Worm (Caenorhabditis elegans) whole organism, L2 larva: ENCODE measurements around the gene pqn-22.

Source experiments
- C34F6.9 ChIP-seq: fragments of 150-350 bp; optimal IDR thresholded peaks from 2 replicates; lab custom pipeline; 2014; ENCODE audit warnings: missing biosample characterization, missing genetic modification characterization
- F13H6.1 ChIP-seq: sonication (generic microtip); optimal IDR thresholded peaks from 2 replicates; lab custom pipeline; 2016; ENCODE audit warnings: missing genetic modification characterization, missing compliant biosample characterization
- Y55F3AM.14 ChIP-seq: fragments of 200-800 bp; sonication (Bioruptor generic); optimal IDR thresholded peaks from 2 replicates; lab custom pipeline; 2018; ENCODE audit warnings: mild to moderate bottlenecking, missing genetic modification characterization, missing compliant biosample characterization
- ZK546.5 ChIP-seq: sonication (generic microtip); optimal IDR thresholded peaks from 2 replicates; lab custom pipeline; 2017; ENCODE audit warnings: missing biosample characterization, missing genetic modification characterization
- aly-2 ChIP-seq: fragments of 150-350 bp; optimal IDR thresholded peaks from 2 replicates; lab custom pipeline; 2014; ENCODE audit warnings: missing biosample characterization, missing genetic modification characterization
- crh-2 ChIP-seq: sonication (generic microtip); optimal IDR thresholded peaks from 2 replicates; lab custom pipeline; 2017; ENCODE audit warnings: missing biosample characterization, missing genetic modification characterization
- dmd-4 ChIP-seq: sonication (generic microtip); optimal IDR thresholded peaks from 2 replicates; lab custom pipeline; 2017; ENCODE audit warnings: missing biosample characterization, missing genetic modification characterization
- egl-27 ChIP-seq: sonication (generic microtip); optimal IDR thresholded peaks from 3 replicates; lab custom pipeline; 2017; ENCODE audit warnings: missing biosample characterization, missing genetic modification reagents, missing genetic modification characterization
- elt-1 ChIP-seq: fragments of 150-350 bp; optimal IDR thresholded peaks from 2 replicates; lab custom pipeline; 2014; ENCODE audit warnings: missing biosample characterization, missing genetic modification characterization
- fos-1 ChIP-seq: fragments of 150-350 bp; optimal IDR thresholded peaks from 2 replicates; lab custom pipeline; 2014; ENCODE audit warnings: missing biosample characterization, missing genetic modification characterization
- gmeb-1 ChIP-seq: fragments of 150-350 bp; optimal IDR thresholded peaks from 2 replicates; lab custom pipeline; 2014; ENCODE audit warnings: missing biosample characterization, missing genetic modification characterization
- lin-13 ChIP-seq: fragments of 150-350 bp; optimal IDR thresholded peaks from 2 replicates; lab custom pipeline; 2014; ENCODE audit warnings: missing biosample characterization, missing genetic modification reagents, missing genetic modification characterization
- lin-39 ChIP-seq: fragments of 150-350 bp; optimal IDR thresholded peaks from 2 replicates; lab custom pipeline; 2014; ENCODE audit warnings: missing biosample characterization, missing genetic modification reagents, missing genetic modification characterization
- lsy-2 ChIP-seq, 2 experiments: fragments of 150-350 bp in 1 of 2; sonication (generic microtip) in 1 of 2; optimal IDR thresholded peaks; 2 replicates each; lab custom pipeline; 2014 to 2017; ENCODE audit warnings: missing biosample characterization in 2 of 2, missing genetic modification characterization in 2 of 2
- mab-5 ChIP-seq: fragments of 150-350 bp; optimal IDR thresholded peaks from 2 replicates; lab custom pipeline; 2014; ENCODE audit warnings: missing biosample characterization, missing genetic modification characterization
- mdl-1 ChIP-seq, 2 experiments: fragments of 150-350 bp in 1 of 2; sonication (generic microtip) in 1 of 2; optimal IDR thresholded peaks; 2 replicates each; lab custom pipeline; 2017; ENCODE audit warnings: missing biosample characterization in 2 of 2, missing genetic modification characterization in 2 of 2
- nhr-12 ChIP-seq: fragments of 150-350 bp; optimal IDR thresholded peaks from 2 replicates; lab custom pipeline; 2014; ENCODE audit warnings: missing biosample characterization, missing genetic modification characterization
- nhr-23 ChIP-seq: fragments of 150-350 bp; optimal IDR thresholded peaks from 2 replicates; lab custom pipeline; 2014; ENCODE audit warnings: missing biosample characterization, missing genetic modification reagents, missing genetic modification characterization
- nhr-25 ChIP-seq: fragments of 150-350 bp; sonication (generic microtip); optimal IDR thresholded peaks from 3 replicates; lab custom pipeline; 2014; ENCODE audit warnings: missing biosample characterization, missing genetic modification characterization
- nhr-6 ChIP-seq: fragments of 150-350 bp; optimal IDR thresholded peaks from 2 replicates; lab custom pipeline; 2014; ENCODE audit warnings: missing biosample characterization, missing genetic modification characterization
- nhr-77 ChIP-seq: fragments of 150-350 bp; optimal IDR thresholded peaks from 2 replicates; lab custom pipeline; 2014; ENCODE audit warnings: missing biosample characterization, missing genetic modification characterization
- peb-1 ChIP-seq: fragments of 150-350 bp; optimal IDR thresholded peaks from 2 replicates; lab custom pipeline; 2014; ENCODE audit warnings: missing biosample characterization, missing genetic modification characterization
- skn-1 ChIP-seq: sonication (generic microtip); optimal IDR thresholded peaks from 2 replicates; lab custom pipeline; 2017; ENCODE audit warnings: missing biosample characterization, missing genetic modification characterization
- sma-3 ChIP-seq: sonication (generic microtip); optimal IDR thresholded peaks from 2 replicates; lab custom pipeline; 2016; ENCODE audit warnings: missing genetic modification reagents, missing genetic modification characterization, missing compliant biosample characterization
- sma-9 ChIP-seq, 2 experiments: fragments of 150-350 bp in 1 of 2; sonication (generic microtip) in 1 of 2; optimal IDR thresholded peaks; 2 replicates each; lab custom pipeline; 2014 to 2016; ENCODE audit warnings: missing genetic modification characterization in 2 of 2, mild to moderate bottlenecking in 1 of 2, missing biosample characterization in 1 of 2, missing compliant biosample characterization in 1 of 2, missing genetic modification reagents in 1 of 2, moderate library complexity in 1 of 2
- snpc-4 ChIP-seq: fragments of 150-350 bp; optimal IDR thresholded peaks from 2 replicates; lab custom pipeline; 2014; ENCODE audit warnings: missing biosample characterization, missing genetic modification characterization
- unc-62 ChIP-seq: fragments of 150-350 bp; optimal IDR thresholded peaks from 2 replicates; lab custom pipeline; 2014; ENCODE audit warnings: missing biosample characterization, missing genetic modification reagents, missing genetic modification characterization
- zag-1 ChIP-seq: fragments of 150-350 bp; optimal IDR thresholded peaks from 2 replicates; lab custom pipeline; 2014; ENCODE audit warnings: missing biosample characterization, missing genetic modification characterization
- ztf-1 ChIP-seq: fragments of 200-800 bp; sonication (Bioruptor generic); conservative IDR thresholded peaks from 2 replicates; pipeline ENCODE4 v1.3.6; 2022; ENCODE audit warnings: missing genetic modification characterization, missing compliant biosample characterization
- ztf-11 ChIP-seq: sonication (generic microtip); optimal IDR thresholded peaks from 2 replicates; lab custom pipeline; 2017; ENCODE audit warnings: missing biosample characterization, missing genetic modification characterization
- ztf-4 ChIP-seq: fragments of 150-350 bp; optimal IDR thresholded peaks from 2 replicates; lab custom pipeline; 2014; ENCODE audit warnings: missing biosample characterization, missing genetic modification characterization

Gene pqn-22

DNA sequence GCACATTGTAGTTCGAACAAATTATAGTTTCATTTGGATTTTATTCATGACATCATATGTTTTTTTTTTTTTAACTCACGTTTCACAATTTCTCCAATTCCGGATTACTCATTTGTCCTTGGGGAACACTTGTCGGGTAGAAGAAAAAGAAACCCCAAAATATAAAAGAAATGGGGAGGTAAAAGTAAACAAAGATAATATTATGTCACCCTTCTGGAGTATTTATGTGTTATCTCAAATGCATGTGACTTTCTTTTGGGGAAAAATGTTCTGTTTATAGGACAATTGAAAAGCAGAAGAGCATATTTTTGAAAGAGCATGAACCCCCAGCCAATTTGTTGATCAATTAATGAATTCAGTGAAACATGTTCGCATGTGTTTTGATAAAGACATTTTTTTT lies 18.4 kb upstream of the pqn-22 start:
- TF ChIP-seq peb-1 (tag; lab: Kevin White, UChicago) = no peak
- TF ChIP-seq crh-2 (tag; lab: Kevin White, UChicago) = peak; percentile 2

DNA sequence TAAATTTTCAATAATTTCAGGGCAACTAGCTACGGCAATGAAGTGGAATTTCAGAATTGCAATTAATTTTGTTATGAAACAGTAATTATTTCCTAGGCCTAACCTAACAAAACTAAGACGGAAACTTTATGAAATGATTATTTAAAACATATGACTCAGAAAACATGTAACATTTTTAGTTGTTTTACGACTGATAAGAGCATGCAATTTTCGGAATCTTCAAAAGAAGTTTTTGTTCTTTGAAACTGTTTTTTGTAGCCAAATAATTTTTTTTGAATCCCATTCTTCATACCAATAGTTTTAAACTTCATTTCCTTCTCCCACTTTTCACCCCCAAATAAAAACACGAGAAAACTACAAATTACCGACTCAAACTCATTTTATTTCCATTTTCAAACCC lies 15.6 kb upstream of the pqn-22 start:
- TF ChIP-seq ZK546.5 (tag; lab: Kevin White, UChicago) = no peak
- TF ChIP-seq nhr-6 (tag; lab: Kevin White, UChicago) = no peak
- TF ChIP-seq fos-1 (tag; lab: Kevin White, UChicago) = peak; percentile 24

DNA sequence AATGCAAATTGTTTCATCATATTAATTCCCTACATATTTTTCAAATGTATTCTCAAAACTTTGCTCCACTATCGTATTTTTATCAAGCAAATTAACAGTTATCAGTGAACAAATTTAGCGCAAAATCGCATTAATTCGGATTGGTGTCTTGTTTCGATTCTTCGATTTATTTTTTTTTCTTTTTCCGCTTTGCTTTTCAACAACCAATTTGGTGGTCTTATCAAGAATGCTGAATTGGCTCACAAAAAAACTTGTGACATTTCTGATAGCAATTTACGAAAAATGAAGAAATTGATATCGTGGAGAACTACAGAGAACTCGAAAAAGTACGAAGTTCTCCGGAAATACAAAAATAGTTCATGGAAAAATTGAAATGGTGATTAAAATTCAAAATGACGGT lies 15.0 kb upstream of the pqn-22 start:
- no peak for TF ChIP-seq C34F6.9
- TF ChIP-seq gmeb-1 (tag; lab: Kevin White, UChicago) = peak; percentile 19
- peak; percentile 83 for TF ChIP-seq fos-1 (tag; lab: Kevin White, UChicago)
- peak; percentile 34 for TF ChIP-seq sma-9 (GFP tag; optimal IDR thresholded peaks at IDR 0.05; lab: Kevin White, UChicago)
- no peak for TF ChIP-seq sma-9 (tag; optimal IDR thresholded peaks at IDR 0.05; lab: Kevin White, UChicago)

DNA sequence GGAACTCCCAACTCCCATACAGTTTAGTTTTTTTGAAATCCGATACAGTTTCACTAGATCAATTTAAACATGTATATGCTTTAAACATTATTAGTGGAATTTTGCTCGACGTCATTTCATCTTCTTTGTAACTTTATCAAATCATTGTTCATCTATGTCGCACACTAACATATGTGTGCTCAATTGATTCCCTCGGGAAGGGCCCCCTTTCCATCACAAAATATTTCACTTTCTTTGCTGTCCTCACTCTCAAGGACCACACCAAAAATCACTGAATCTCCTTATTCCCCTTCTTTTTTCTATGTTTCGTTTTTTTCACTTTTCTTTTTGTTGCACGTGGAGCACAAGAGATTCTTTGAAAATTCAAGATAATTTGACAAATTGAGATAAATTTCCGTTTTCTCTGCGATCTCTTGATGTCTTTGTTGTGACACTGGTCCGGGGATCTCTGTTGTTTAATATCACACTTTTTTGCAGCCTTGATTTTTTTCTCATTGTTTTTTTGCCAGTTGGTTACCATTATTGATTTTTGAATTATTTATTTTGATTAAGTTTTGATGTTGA lies 13.8 kb upstream of the pqn-22 start:
- TF ChIP-seq crh-2 (tag; lab: Kevin White, UChicago) (no peak), unc-62 (GFP tag; lab: Kevin White, UChicago) (no peak), lsy-2 (tag; optimal IDR thresholded peaks at IDR 0.05; lab: Kevin White, UChicago) (no peak), F13H6.1 (tag; lab: Kevin White, UChicago) (no peak), skn-1 (tag; lab: Kevin White, UChicago) (no peak), snpc-4 (tag; lab: Kevin White, UChicago) (no peak), ztf-1 (no peak), mdl-1 (tag; optimal IDR thresholded peaks at IDR 0.05; lab: Kevin White, UChicago) (no peak), sma-9 (GFP tag; optimal IDR thresholded peaks at IDR 0.05; lab: Kevin White, UChicago) (no peak), sma-9 (tag; optimal IDR thresholded peaks at IDR 0.05; lab: Kevin White, UChicago) (no peak), nhr-25 (no peak), aly-2 (no peak), dmd-4 (tag; lab: Kevin White, UChicago) (no peak), nhr-12 (tag; lab: Kevin White, UChicago) (no peak), nhr-77 (no peak)
- TF ChIP-seq, all 48 proteins: peak for 0

DNA sequence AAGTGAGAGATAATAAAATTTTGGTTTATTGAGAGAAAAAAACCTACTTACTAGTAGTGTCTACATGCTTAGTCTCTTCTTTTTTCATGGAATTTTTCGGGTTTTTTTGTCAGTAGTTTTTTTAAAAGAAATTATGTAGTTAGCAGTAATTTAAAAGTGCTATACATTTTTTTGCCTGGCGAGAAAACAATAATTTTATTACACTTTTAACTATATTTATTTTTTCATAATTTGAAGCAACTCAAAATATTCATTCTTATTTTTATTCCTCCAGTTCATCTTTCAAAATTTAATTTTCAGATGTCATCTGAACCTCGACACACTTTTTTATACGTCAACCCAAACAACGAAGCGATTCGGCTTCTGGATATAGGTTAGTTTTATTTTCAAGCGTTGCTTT lies 7.2 kb upstream of the pqn-22 start, which contains the start of gene kcc-2:
kcc-2 (plus strand) TSS at position 301 of the 400 bp plus-strand sequence.
- TF ChIP-seq snpc-4 (tag; lab: Kevin White, UChicago) = no peak
- no peak for TF ChIP-seq ztf-1
- no peak for TF ChIP-seq sma-3 (GFP tag; lab: Kevin White, UChicago)
- TF ChIP-seq lin-39 = no peak
- no peak for TF ChIP-seq ztf-11 (tag; lab: Kevin White, UChicago)
- no peak for TF ChIP-seq aly-2
- no peak for TF ChIP-seq F13H6.1 (tag; lab: Kevin White, UChicago)
- no peak for TF ChIP-seq peb-1 (tag; lab: Kevin White, UChicago)
- TF ChIP-seq elt-1 (tag; lab: Kevin White, UChicago) = no peak
- no peak for TF ChIP-seq mab-5 (tag; lab: Kevin White, UChicago)
- TF ChIP-seq ZK546.5 (tag; lab: Kevin White, UChicago) = no peak

DNA sequence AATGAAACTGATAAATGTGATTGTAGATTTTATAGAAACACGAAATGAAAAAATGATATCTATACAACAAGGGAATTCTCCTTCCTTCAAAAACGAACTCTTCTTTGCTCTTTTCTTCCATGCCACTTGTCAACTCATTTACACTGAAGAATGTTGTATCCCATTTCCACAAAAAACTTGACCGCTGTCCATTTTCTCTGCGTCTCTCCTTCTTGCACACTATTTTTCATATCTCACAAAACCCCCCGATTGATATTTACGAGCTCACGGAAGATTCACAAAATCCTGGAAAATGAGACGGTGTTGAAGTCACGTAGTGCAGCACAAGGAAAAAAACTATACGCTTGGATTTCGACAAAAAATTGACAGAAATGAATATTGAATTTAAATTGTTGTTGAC lies 1.7 kb upstream of the pqn-22 start:
- TF ChIP-seq nhr-77 (no peak), skn-1 (tag; lab: Kevin White, UChicago) (no peak), peb-1 (tag; lab: Kevin White, UChicago) (no peak), lin-39 (no peak)

DNA sequence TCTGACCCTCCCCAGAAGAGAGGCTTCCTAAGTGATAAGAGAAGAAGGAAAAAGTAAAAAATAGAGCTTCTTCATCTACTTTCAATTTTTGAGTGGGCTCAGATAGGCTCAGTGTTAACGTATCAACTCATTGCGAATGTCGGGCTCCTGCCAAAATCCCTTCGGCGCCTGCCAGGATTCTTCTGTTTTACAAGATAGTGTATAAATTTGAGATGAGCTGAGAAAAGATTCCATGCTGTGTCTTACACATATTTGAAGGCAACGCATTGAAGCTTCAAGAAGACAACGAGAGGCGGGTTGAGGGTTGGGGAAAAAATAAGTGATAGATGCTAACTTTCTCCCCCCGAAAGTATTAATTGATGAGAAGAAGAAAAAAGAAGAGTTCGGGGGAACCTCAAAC lies 1.0 kb downstream of the pqn-22 start:
- TF ChIP-seq sma-3 (GFP tag; lab: Kevin White, UChicago) (no peak), zag-1 (no peak), nhr-23 (tag; lab: Kevin White, UChicago) (no peak), lin-13 (GFP tag; lab: Kevin White, UChicago) (no peak), Y55F3AM.14 (GFP tag; lab: Kevin White, UChicago) (no peak), ztf-4 (tag; lab: Kevin White, UChicago) (no peak), peb-1 (tag; lab: Kevin White, UChicago) (no peak), egl-27 (tag; lab: Kevin White, UChicago) (no peak)
- TF ChIP-seq, all 48 proteins: peak for 0
